Fruit fly (Drosophila melanogaster): ENCODE data around the gene Ir85a.

Gene Ir85a

DNA sequence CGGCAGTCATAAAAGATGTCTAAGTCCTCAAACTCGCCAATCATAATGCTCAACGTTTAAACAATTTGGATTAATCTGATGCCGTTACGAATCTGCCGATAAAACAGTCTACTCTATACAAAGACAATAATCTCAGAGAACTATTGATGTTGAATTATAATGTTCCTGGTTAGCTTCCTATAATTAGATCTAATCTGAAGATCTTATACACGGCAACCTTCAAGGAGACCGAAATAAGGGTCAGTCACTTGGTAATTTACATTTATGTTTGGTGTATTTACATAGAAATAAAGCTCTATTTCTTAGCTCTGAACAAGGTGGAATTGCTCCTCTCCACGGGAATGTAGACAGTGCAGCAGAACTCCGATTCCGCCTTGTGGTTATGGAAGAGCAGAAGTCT is 13.8 kb upstream of the Ir85a start, which contains the start of gene CG33189:
Gene CG33189 (minus strand): TSS at position 101 of the 400 bp plus-strand sequence.
- no peak for TF ChIP-seq foxo (GFP tag; optimal IDR thresholded peaks at IDR 0.05)
- TF ChIP-seq br (GFP tag; optimal IDR thresholded peaks at IDR 0.05): no peak
- no peak for TF ChIP-seq sage (GFP tag; optimal IDR thresholded peaks at IDR 0.05)
- no peak for TF ChIP-seq Jra (GFP tag; optimal IDR thresholded peaks at IDR 0.05)
- no peak for TF ChIP-seq dsf (GFP tag; optimal IDR thresholded peaks at IDR 0.05; ENCODE audit: borderline replicate concordance)
- no peak for TF ChIP-seq jim (GFP tag; optimal IDR thresholded peaks at IDR 0.05)
- no peak for TF ChIP-seq pan (optimal IDR thresholded peaks at IDR 0.05)
- TF ChIP-seq fru (GFP tag; optimal IDR thresholded peaks at IDR 0.05): no peak
- TF ChIP-seq Hr78 (GFP tag; optimal IDR thresholded peaks at IDR 0.05): no peak
- no peak for TF ChIP-seq Hr83 (GFP tag; optimal IDR thresholded peaks at IDR 0.05; ENCODE audit: poor library complexity, severe bottlenecking)
- no peak for TF ChIP-seq psq (GFP tag; optimal IDR thresholded peaks at IDR 0.05)
- no peak for TF ChIP-seq GATAd (GFP tag; optimal IDR thresholded peaks at IDR 0.05)

DNA sequence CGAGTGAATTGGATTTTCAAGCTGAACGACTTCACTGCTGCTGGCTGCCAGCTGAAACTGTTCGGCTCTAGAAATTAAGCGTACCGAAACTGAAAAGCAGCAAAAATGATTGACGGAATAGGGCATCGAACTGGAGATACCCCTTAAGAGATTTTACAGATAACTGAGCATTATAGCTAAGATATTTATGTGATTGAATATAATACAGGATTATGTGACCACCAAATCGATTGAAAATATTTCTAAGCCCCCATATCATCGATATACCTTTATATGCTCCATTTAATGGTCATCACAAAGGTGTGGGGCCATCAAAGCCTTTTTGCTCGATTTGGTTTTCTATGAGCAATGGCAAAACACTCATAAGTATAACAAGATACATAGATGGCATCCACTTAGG is 9.7 kb upstream of the Ir85a start:
- TF ChIP-seq sv (GFP tag; optimal IDR thresholded peaks at IDR 0.05) (no peak), lola (GFP tag; optimal IDR thresholded peaks at IDR 0.05) (no peak)

- no peak for TF ChIP-seq usp (GFP tag; optimal IDR thresholded peaks at IDR 0.05)
- TF ChIP-seq N (GFP tag; optimal IDR thresholded peaks at IDR 0.05): no peak
- no peak for TF ChIP-seq jim (GFP tag; optimal IDR thresholded peaks at IDR 0.05)
- peak; percentile 0 for TF ChIP-seq Vsx2 (GFP tag; optimal IDR thresholded peaks at IDR 0.05; ENCODE audit: partially characterized antibody)
- no peak for TF ChIP-seq br (GFP tag; optimal IDR thresholded peaks at IDR 0.05)
- TF ChIP-seq Dif (GFP tag; optimal IDR thresholded peaks at IDR 0.05; ENCODE audit: partially characterized antibody): peak; percentile 31
Observed at dm6 chr3R:8785451-8785850, 9.0 kb upstream of the Ir85a start.

dm6 chr3R:8787538-8788282 is 6.8 kb upstream of the Ir85a start:
- TF ChIP-seq Hnf4 (GFP tag; optimal IDR thresholded peaks at IDR 0.05): no peak
- TF ChIP-seq woc (GFP tag; optimal IDR thresholded peaks at IDR 0.05): peak; percentile 46
- TF ChIP-seq h (GFP tag; optimal IDR thresholded peaks at IDR 0.05): peak; percentile 35
- TF ChIP-seq CG9705 (GFP tag; optimal IDR thresholded peaks at IDR 0.05): no peak
- TF ChIP-seq Vsx2 (GFP tag; optimal IDR thresholded peaks at IDR 0.05; ENCODE audit: partially characterized antibody): peak; percentile 30
- TF ChIP-seq HLH106 (tag; optimal IDR thresholded peaks at IDR 0.05): peak; percentile 31
- TF ChIP-seq sage (GFP tag; optimal IDR thresholded peaks at IDR 0.05): no peak
- TF ChIP-seq Abd-B (GFP tag; optimal IDR thresholded peaks at IDR 0.05): no peak

- peak; percentile 5 for TF ChIP-seq rgr (GFP tag; optimal IDR thresholded peaks at IDR 0.05)
- no peak for TF ChIP-seq lola (GFP tag; optimal IDR thresholded peaks at IDR 0.05)
- TF ChIP-seq OdsH (GFP tag; optimal IDR thresholded peaks at IDR 0.05): no peak
- TF ChIP-seq HLH106 (tag; optimal IDR thresholded peaks at IDR 0.05): peak; percentile 24
- peak in 1 of 2 experiments; percentile 37 for TF ChIP-seq foxo (GFP tag; optimal IDR thresholded peaks at IDR 0.05)
- peak; percentile 15 for TF ChIP-seq fru (GFP tag; optimal IDR thresholded peaks at IDR 0.05)
- peak; percentile 31 for TF ChIP-seq ey (GFP tag; optimal IDR thresholded peaks at IDR 0.05)
- TF ChIP-seq h (GFP tag; optimal IDR thresholded peaks at IDR 0.05): peak; percentile 42
Observed at dm6 chr3R:8788722-8789400, 5.6 kb upstream of the Ir85a start.

DNA sequence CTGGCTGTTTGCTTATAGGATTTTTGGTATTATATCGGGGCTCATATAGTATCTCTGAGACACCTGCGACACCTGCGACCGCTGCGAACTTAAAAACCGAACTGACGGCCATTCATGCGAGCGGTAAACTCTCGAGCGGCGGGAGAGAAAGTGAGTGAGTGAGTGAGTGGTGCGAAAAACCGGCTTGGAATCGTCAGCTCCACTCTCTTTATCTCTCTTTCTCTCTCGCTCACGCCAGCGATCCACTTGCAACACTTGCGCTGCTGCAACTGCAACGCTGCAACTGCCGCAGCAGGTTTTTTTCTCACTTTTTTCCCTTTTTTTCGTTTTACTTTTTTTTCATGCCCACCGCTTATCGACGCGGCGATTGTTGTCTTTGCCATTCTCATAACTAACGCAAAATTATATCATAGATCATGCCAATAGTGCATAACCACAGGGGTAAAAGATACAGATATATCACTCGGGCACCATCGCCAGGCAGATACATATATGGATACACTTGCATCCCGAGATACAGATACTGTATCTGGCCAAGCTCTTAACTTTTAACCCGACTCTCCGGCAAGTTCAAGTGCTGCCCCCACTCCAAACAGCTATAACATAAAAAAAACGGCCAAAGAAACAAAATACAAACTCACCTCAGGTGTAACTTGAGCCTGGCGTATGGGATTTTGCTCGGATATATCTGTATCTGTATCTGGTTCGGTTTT is 1.9 kb upstream of the Ir85a start:
- TF ChIP-seq Dif (GFP tag; optimal IDR thresholded peaks at IDR 0.05; ENCODE audit: partially characterized antibody) (peak; percentile 78), Vsx2 (GFP tag; optimal IDR thresholded peaks at IDR 0.05; ENCODE audit: partially characterized antibody) (peak; percentile 70), foxo (GFP tag; optimal IDR thresholded peaks at IDR 0.05) (no peak), Hnf4 (GFP tag; optimal IDR thresholded peaks at IDR 0.05) (no peak), dmrt93B (GFP tag; optimal IDR thresholded peaks at IDR 0.05) (no peak), rgr (GFP tag; optimal IDR thresholded peaks at IDR 0.05) (no peak), Rel (GFP tag; optimal IDR thresholded peaks at IDR 0.05) (no peak), Rel (tag; optimal IDR thresholded peaks at IDR 0.05) (no peak), dsf (GFP tag; optimal IDR thresholded peaks at IDR 0.05; ENCODE audit: borderline replicate concordance) (no peak), pan (optimal IDR thresholded peaks at IDR 0.05) (no peak), dl (GFP tag; optimal IDR thresholded peaks at IDR 0.05; ENCODE audit: insufficient read depth in 1 of 2, partially characterized antibody in 2 of 2) (peak in 1 of 2 experiments; percentile 64), Sp1 (GFP tag; optimal IDR thresholded peaks at IDR 0.05) (peak; percentile 20), Myc (optimal IDR thresholded peaks at IDR 0.05) (no peak)

Measured in whole organism, wandering third instar larva.